Worm (Caenorhabditis elegans): ENCODE results near the gene col-172.

ce11 chrX:6702249-6702648, 29.6 kb downstream of the col-172 start, which contains the start of gene acr-2:
- TF ChIP-seq ztf-29 (GFP tag; IDR thresholded peaks at IDR 0.05) (no peak), tab-1 (GFP tag; IDR thresholded peaks at IDR 0.05) (no peak), ztf-23 (GFP tag; IDR thresholded peaks at IDR 0.05) (no peak), ref-1 (GFP tag; conservative IDR thresholded peaks at IDR 0.05) (no peak)
